Worm (Caenorhabditis elegans) whole organism, late embryonic: Measurements from ENCODE around the gene ZK863.8.

Source experiments
- C08G9.2 ChIP-seq: sonication (generic microtip); optimal IDR thresholded peaks from 2 replicates; lab custom pipeline; 2016; ENCODE audit warnings: mild to moderate bottlenecking, missing genetic modification characterization, moderate library complexity, missing compliant biosample characterization
- ceh-45 ChIP-seq: fragments of 200-800 bp; sonication (Bioruptor generic); IDR thresholded peaks from 2 replicates; pipeline ENCODE4 v1.3.6; 2022; ENCODE audit warnings: missing genetic modification reagents, missing genetic modification characterization, missing compliant biosample characterization
- gmeb-2 ChIP-seq: sonication (generic microtip); optimal IDR thresholded peaks from 2 replicates; lab custom pipeline; 2016; ENCODE audit warnings: missing genetic modification characterization, inconsistent platforms, missing compliant biosample characterization
- pat-9 ChIP-seq: fragments of 200-800 bp; sonication (Bioruptor generic); optimal IDR thresholded peaks from 2 replicates; lab custom pipeline; 2018; ENCODE audit warnings: mild to moderate bottlenecking, missing genetic modification characterization, moderate library complexity, missing compliant biosample characterization

- no peak for TF ChIP-seq C08G9.2
- TF ChIP-seq ceh-45 (GFP tag; lab: Robert Waterston, UW) = no peak
- no peak for TF ChIP-seq gmeb-2
- no peak for TF ChIP-seq pat-9 (tag; lab: Kevin White, UChicago)
These were observed 49.4 kb downstream of the ZK863.8 start for ce11 chrV:12137942-12138341.
